Worm (Caenorhabditis elegans): Measurements from ENCODE around the gene srg-41.

ce11 chrV:11121247-11121646, 40.4 kb downstream of the srg-41 start:
- TF ChIP-seq nhr-76 (tag; optimal IDR thresholded peaks at IDR 0.05) (no peak), lsy-2 (tag; optimal IDR thresholded peaks at IDR 0.05) (no peak), elt-3 (tag; optimal IDR thresholded peaks at IDR 0.05) (no peak), mls-2 (tag; optimal IDR thresholded peaks at IDR 0.05) (no peak), snpc-4 (tag; optimal IDR thresholded peaks at IDR 0.05) (no peak), sptf-1 (tag; optimal IDR thresholded peaks at IDR 0.05) (no peak), ztf-11 (tag; optimal IDR thresholded peaks at IDR 0.05) (no peak), elt-1 (tag; optimal IDR thresholded peaks at IDR 0.05; ENCODE audit: borderline replicate concordance, insufficient read depth) (no peak), unc-62 (GFP tag; optimal IDR thresholded peaks at IDR 0.05) (no peak), bed-3 (GFP tag; optimal IDR thresholded peaks at IDR 0.05) (no peak), unc-39 (tag; optimal IDR thresholded peaks at IDR 0.05) (no peak), mab-5 (tag; optimal IDR thresholded peaks at IDR 0.05) (no peak), pha-4 (tag; optimal IDR thresholded peaks at IDR 0.05) (no peak)
